Fruit fly (Drosophila melanogaster): Measurements from ENCODE around the gene CG18814.
A peak's percentile ranks its signal among the peaks of the same experiment; 100 is the strongest.

The CG18814 gene

dm6 chr3L:16349686-16350085 is 19.9 kb upstream of the CG18814 start:
- no peak for TF ChIP-seq foxo (GFP tag; optimal IDR thresholded peaks at IDR 0.05)

dm6 chr3L:16351770-16352429 is 17.7 kb upstream of the CG18814 start, which contains the start of the genes Golgin104 and Tcs3:
Gene Golgin104 (minus strand): TSS chr3L:16351951.
Gene Tcs3 (plus strand): TSS chr3L:16351991.
- no peak for TF ChIP-seq Rel (GFP tag; optimal IDR thresholded peaks at IDR 0.05)
- TF ChIP-seq Rel (tag; optimal IDR thresholded peaks at IDR 0.05) = peak; percentile 60
- no peak for TF ChIP-seq Myc (optimal IDR thresholded peaks at IDR 0.05)

- TF ChIP-seq Mio (GFP tag; optimal IDR thresholded peaks at IDR 0.05) (no peak), brk (GFP tag; optimal IDR thresholded peaks at IDR 0.05) (no peak), lola (GFP tag; optimal IDR thresholded peaks at IDR 0.05) (no peak), Dif (GFP tag; optimal IDR thresholded peaks at IDR 0.05; ENCODE audit: partially characterized antibody) (no peak), psq (GFP tag; optimal IDR thresholded peaks at IDR 0.05) (no peak), foxo (GFP tag; optimal IDR thresholded peaks at IDR 0.05) (no peak), Abd-B (GFP tag; optimal IDR thresholded peaks at IDR 0.05) (no peak), Sp1 (GFP tag; optimal IDR thresholded peaks at IDR 0.05) (no peak), dsf (GFP tag; optimal IDR thresholded peaks at IDR 0.05; ENCODE audit: borderline replicate concordance) (no peak), br (GFP tag; optimal IDR thresholded peaks at IDR 0.05) (no peak), usp (GFP tag; optimal IDR thresholded peaks at IDR 0.05) (no peak)
Observed at dm6 chr3L:16354197-16354596, 15.4 kb upstream of the CG18814 start, which contains the start of gene Pdh. Gene Pdh (minus strand): TSS chr3L:16354297.

- TF ChIP-seq Vsx2 (GFP tag; optimal IDR thresholded peaks at IDR 0.05; ENCODE audit: partially characterized antibody) = peak; percentile 84
- TF ChIP-seq Abd-B (GFP tag; optimal IDR thresholded peaks at IDR 0.05) = no peak
- TF ChIP-seq Dif (GFP tag; optimal IDR thresholded peaks at IDR 0.05; ENCODE audit: partially characterized antibody) = peak; percentile 27
Observed at dm6 chr3L:16356171-16356765, 13.4 kb upstream of the CG18814 start.

- no peak for TF ChIP-seq GATAd (GFP tag; optimal IDR thresholded peaks at IDR 0.05)
- TF ChIP-seq CG9705 (GFP tag; optimal IDR thresholded peaks at IDR 0.05) = no peak
- no peak for TF ChIP-seq dl (GFP tag; optimal IDR thresholded peaks at IDR 0.05; ENCODE audit: insufficient read depth in 1 of 2, partially characterized antibody in 2 of 2)
- TF ChIP-seq Jra (GFP tag; optimal IDR thresholded peaks at IDR 0.05) = no peak
- TF ChIP-seq woc (GFP tag; optimal IDR thresholded peaks at IDR 0.05) = no peak
- no peak for TF ChIP-seq Dif (GFP tag; optimal IDR thresholded peaks at IDR 0.05; ENCODE audit: partially characterized antibody)
- no peak for TF ChIP-seq h (GFP tag; optimal IDR thresholded peaks at IDR 0.05)
- no peak for TF ChIP-seq CrebA (GFP tag; optimal IDR thresholded peaks at IDR 0.05; ENCODE audit: borderline replicate concordance)
- TF ChIP-seq Hr83 (GFP tag; optimal IDR thresholded peaks at IDR 0.05; ENCODE audit: poor library complexity, severe bottlenecking) = no peak
- no peak for TF ChIP-seq Sp1 (GFP tag; optimal IDR thresholded peaks at IDR 0.05)
- no peak for TF ChIP-seq pan (optimal IDR thresholded peaks at IDR 0.05)
Observed at dm6 chr3L:16357187-16357728, 12.4 kb upstream of the CG18814 start.

dm6 chr3L:16357860-16358259 is 11.8 kb upstream of the CG18814 start:
- TF ChIP-seq pan (optimal IDR thresholded peaks at IDR 0.05) = no peak
- no peak for TF ChIP-seq CG9705 (GFP tag; optimal IDR thresholded peaks at IDR 0.05)
- no peak for TF ChIP-seq Dif (GFP tag; optimal IDR thresholded peaks at IDR 0.05; ENCODE audit: partially characterized antibody)
- TF ChIP-seq Rel (GFP tag; optimal IDR thresholded peaks at IDR 0.05) = no peak
- TF ChIP-seq Rel (tag; optimal IDR thresholded peaks at IDR 0.05) = no peak
- TF ChIP-seq Hnf4 (GFP tag; optimal IDR thresholded peaks at IDR 0.05) = no peak
- no peak for TF ChIP-seq Abd-B (GFP tag; optimal IDR thresholded peaks at IDR 0.05)
- no peak for TF ChIP-seq Myc (optimal IDR thresholded peaks at IDR 0.05)

- TF ChIP-seq ey (GFP tag; optimal IDR thresholded peaks at IDR 0.05) (no peak), Jra (GFP tag; optimal IDR thresholded peaks at IDR 0.05) (no peak), br (GFP tag; optimal IDR thresholded peaks at IDR 0.05) (no peak), psq (GFP tag; optimal IDR thresholded peaks at IDR 0.05) (no peak)
Observed at dm6 chr3L:16359219-16359748, 10.3 kb upstream of the CG18814 start, which contains the start of gene ringer. Gene ringer (minus strand): TSS chr3L:16359428.
